Worm (Caenorhabditis elegans) whole organism, midembryonic: ENCODE data around the gene clc-18.

Experiments
- flt-1 ChIP-seq: fragments of 200-800 bp; sonication (Bioruptor generic); IDR thresholded peaks from 2 replicates; pipeline ENCODE4 v1.3.6; 2022; ENCODE audit warnings: missing genetic modification characterization, missing compliant biosample characterization
- med-1 ChIP-seq: sonication (generic microtip); optimal IDR thresholded peaks from 2 replicates; lab custom pipeline; 2017; ENCODE audit warnings: missing genetic modification characterization, mild to moderate bottlenecking, missing compliant biosample characterization, antibody characterized with exemption, missing genetic modification reagents; ENCODE audit not compliant: insufficient read depth
- tab-1 ChIP-seq: fragments of 200-800 bp; sonication (Bioruptor generic); IDR thresholded peaks from 2 replicates; pipeline ENCODE4 v1.3.6; 2022; ENCODE audit warnings: missing genetic modification characterization, missing compliant biosample characterization
- ztf-23 ChIP-seq: fragments of 200-800 bp; sonication (Bioruptor generic); IDR thresholded peaks from 2 replicates; pipeline ENCODE4 v1.3.6; 2022; ENCODE audit warnings: missing genetic modification reagents, missing genetic modification characterization, missing compliant biosample characterization
- ztf-29 ChIP-seq: fragments of 200-800 bp; sonication (Bioruptor generic); IDR thresholded peaks from 2 replicates; pipeline ENCODE4 v1.3.6; 2022; ENCODE audit warnings: missing genetic modification reagents, missing genetic modification characterization, missing compliant biosample characterization

DNA sequence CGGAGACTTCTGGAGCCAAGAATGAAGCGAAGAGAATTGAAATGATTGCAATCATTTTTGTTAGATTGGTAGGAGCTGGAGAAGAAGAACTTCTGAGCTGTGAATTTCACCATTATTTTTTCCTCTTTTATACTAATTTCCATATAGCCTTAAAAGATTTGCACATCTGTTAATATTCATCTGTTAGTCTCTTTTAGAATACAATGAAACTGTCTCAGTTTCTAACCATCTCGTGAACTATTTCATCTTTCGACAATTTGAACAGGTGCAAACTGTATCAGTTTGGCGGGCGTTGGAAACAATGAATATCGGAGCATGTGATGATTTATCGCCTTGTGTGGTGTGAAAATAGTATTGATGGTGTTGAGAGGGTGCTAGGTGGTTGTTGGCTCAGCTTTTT, 12.6 kb upstream of the clc-18 start, which contains the start of gene phat-5:
- no peak for TF ChIP-seq ztf-29 (GFP tag; lab: Robert Waterston, UW)
- TF ChIP-seq flt-1 (GFP tag; lab: Robert Waterston, UW): no peak
- no peak for TF ChIP-seq med-1
- TF ChIP-seq tab-1 (GFP tag; lab: Robert Waterston, UW): no peak
- TF ChIP-seq ztf-23: no peak
